Fruit fly (Drosophila melanogaster) whole organism, prepupa: ENCODE measurements around the gene mof.

ENCODE experiments used
- CG10669 ChIP-seq: fragments of 200-800 bp; sonication (Bioruptor generic); optimal IDR thresholded peaks from 3 replicates; lab custom pipeline; 2018; ENCODE audit warnings: missing biosample characterization, mild to moderate bottlenecking, missing genetic modification characterization, moderate library complexity
- CG15336 ChIP-seq: fragments of 200-800 bp; sonication (Bioruptor generic); IDR thresholded peaks from 2 replicates; pipeline ENCODE4 v1.3.6; 2022; ENCODE audit warnings: missing biosample characterization, missing genetic modification characterization
- CG3032 ChIP-seq: fragments of 200-800 bp; optimal IDR thresholded peaks from 2 replicates; lab custom pipeline; 2019; ENCODE audit warnings: missing biosample characterization, mild to moderate bottlenecking, missing genetic modification characterization, moderate library complexity
- CG6163 ChIP-seq: fragments of 200-800 bp; sonication (Bioruptor generic); IDR thresholded peaks from 3 replicates; pipeline ENCODE4 v1.3.6; 2022; ENCODE audit warnings: missing biosample characterization, missing genetic modification characterization
- Ets21C ChIP-seq: fragments of 200-800 bp; sonication (Bioruptor generic); optimal IDR thresholded peaks from 3 replicates; lab custom pipeline; 2016; ENCODE audit warnings: missing biosample characterization, missing genetic modification characterization
- Hr38 ChIP-seq: sonication (Bioruptor generic); optimal IDR thresholded peaks from 2 replicates; lab custom pipeline; 2016; ENCODE audit warnings: missing biosample characterization, missing genetic modification characterization
- Lpt ChIP-seq: fragments of 200-800 bp; sonication (Bioruptor generic); optimal IDR thresholded peaks from 3 replicates; lab custom pipeline; 2016; ENCODE audit warnings: missing biosample characterization, missing genetic modification characterization
- OdsH ChIP-seq: fragments of 200-800 bp; sonication (Bioruptor generic); optimal IDR thresholded peaks from 3 replicates; lab custom pipeline; 2016; ENCODE audit warnings: missing biosample characterization, missing genetic modification characterization
- Sox102F ChIP-seq: fragments of 200-800 bp; sonication (Bioruptor generic); optimal IDR thresholded peaks from 2 replicates; lab custom pipeline; 2016; ENCODE audit warnings: missing biosample characterization, mild to moderate bottlenecking, missing genetic modification characterization
- Sox14 ChIP-seq: fragments of 200-800 bp; sonication (Bioruptor generic); optimal IDR thresholded peaks from 3 replicates; lab custom pipeline; 2016; ENCODE audit warnings: missing biosample characterization, missing genetic modification characterization
- net ChIP-seq: fragments of 200-800 bp; sonication (Bioruptor generic); optimal IDR thresholded peaks from 3 replicates; lab custom pipeline; 2016; ENCODE audit warnings: missing biosample characterization, missing genetic modification characterization

DNA sequence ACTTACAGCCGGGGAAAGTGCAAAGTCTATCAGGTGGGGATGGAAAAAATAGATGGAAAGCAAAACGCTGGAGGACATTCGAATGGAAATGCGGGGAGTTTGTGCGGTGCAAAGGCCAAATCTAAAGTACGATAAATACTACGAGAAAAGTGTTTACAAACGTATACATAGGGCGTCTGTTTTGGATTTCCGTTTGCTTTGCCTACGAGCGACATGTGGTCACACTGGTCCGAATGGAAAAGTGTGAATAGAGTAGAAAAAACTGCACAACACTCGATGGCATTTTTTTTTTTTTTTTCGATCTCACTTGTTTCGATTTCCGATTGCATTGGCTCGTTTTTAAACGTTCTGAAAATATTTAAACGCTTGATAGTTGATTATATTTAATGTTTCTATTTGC, 36.9 kb downstream of the mof start:
- TF ChIP-seq Lpt (GFP tag; lab: Kevin White, UChicago) (no peak), Sox14 (GFP tag; lab: Kevin White, UChicago) (no peak), CG10669 (no peak), CG3032 (no peak), Hr38 (GFP tag; lab: Kevin White, UChicago) (no peak), net (no peak), Ets21C (GFP tag; lab: Kevin White, UChicago) (no peak), CG15336 (GFP tag; lab: Robert Waterston, UW) (no peak), CG6163 (GFP tag; lab: Robert Waterston, UW) (no peak), Sox102F (GFP tag; lab: Kevin White, UChicago) (no peak), OdsH (GFP tag; lab: Kevin White, UChicago) (no peak)
